Fruit fly (Drosophila melanogaster) S2 (cell line): ENCODE results near the gene CG43678.

ENCODE experiments used
- CG8478 ChIP-seq: fragments of >200 bp; optimal IDR thresholded peaks from 2 replicates; lab custom pipeline; 2018
- CTCF ChIP-seq, 2 experiments: fragments of >200 bp; optimal IDR thresholded peaks; 2 replicates each; lab custom pipeline; 2018

DNA sequence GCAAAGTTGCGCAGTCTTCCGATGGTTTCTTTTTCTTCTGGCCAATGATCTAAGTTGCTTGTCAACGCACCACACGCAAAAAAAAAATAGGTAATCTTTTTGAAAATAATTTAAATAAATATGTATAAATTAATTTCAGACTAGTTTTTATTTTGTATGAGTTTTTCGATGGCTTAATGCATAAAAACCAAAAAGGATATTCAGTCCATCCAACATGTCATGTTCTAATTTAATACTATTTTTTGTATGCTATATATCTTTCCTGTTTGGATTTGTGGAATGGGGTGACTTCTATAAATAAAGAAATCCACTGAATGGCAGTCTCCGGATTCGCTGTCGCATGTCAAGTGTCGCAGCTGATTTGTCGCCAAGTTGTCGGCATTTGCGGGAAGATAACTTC lies 39.6 kb downstream of the CG43678 start:
- TF ChIP-seq CG8478 (lab: Kevin White, UChicago) = no peak
- TF ChIP-seq CTCF (optimal IDR thresholded peaks at IDR 0.05; lab: Kevin White, UChicago) = no peak
